Fruit fly (Drosophila melanogaster) whole organism, pupa: ENCODE measurements around the gene Best2.

ENCODE experiments used
- CG15710 ChIP-seq: fragments of 200-800 bp; sonication (Bioruptor generic); optimal IDR thresholded peaks from 2 replicates; lab custom pipeline; 2018; ENCODE audit warnings: missing biosample characterization, mild to moderate bottlenecking, missing genetic modification characterization, moderate library complexity
- CG17806 ChIP-seq: fragments of 200-800 bp; sonication (Bioruptor generic); optimal IDR thresholded peaks from 2 replicates; lab custom pipeline; 2018; ENCODE audit warnings: missing biosample characterization, mild to moderate bottlenecking, missing genetic modification characterization, moderate library complexity

DNA sequence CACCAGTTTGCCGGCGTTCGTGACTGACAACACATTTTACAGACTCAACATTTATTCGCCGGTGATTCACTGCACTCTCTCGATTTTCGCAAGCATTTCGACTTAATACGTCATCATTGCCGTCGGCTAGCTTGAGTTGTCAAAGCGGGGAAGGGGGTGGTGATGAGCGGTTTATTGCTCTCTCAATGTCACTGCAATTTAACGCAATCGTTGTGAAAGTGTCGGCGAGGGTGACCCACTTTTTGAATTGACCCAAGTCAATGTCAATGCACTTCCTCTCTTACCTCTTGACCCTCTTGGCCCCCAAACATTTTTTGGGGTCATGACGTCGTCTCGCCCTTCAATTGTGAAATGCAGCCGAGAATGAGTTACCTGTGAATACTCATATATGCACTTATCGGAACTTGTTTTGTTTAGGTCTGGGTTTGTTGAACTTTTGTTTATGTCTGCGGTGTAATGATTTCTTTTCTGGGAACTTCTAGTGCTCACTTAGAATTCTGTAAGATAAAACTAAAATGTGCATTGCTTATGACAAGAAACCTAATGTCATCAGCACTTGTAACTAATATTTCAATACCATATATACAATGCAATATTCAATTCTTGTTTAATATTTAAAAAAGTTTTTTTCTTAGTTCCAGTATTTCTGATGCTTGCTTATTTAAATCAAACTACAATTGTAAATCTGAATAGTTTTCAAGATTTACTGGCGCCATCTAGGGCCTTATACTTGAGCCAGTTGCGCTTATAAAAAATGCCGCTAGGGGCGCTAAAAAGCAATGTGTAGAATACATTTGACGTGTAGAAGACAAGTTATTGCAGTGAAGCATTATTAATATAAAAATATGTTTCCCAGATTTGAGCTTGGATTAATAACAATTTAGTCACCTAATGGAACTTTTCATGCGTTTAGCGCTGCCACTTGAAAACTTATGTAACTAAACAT lies 7.7 kb upstream of the Best2 start:
- TF ChIP-seq CG15710 (tag; lab: Kevin White, UChicago), result no peak
- no peak for TF ChIP-seq CG17806 (tag; lab: Kevin White, UChicago)
